Fruit fly (Drosophila melanogaster) S2 (cell line): ENCODE measurements around the gene fuss.

Experiments used
- CG8478 ChIP-seq: fragments of >200 bp; optimal IDR thresholded peaks from 2 replicates; lab custom pipeline; 2018
- CTCF ChIP-seq, 2 experiments: fragments of >200 bp; optimal IDR thresholded peaks; 2 replicates each; lab custom pipeline; 2018

DNA sequence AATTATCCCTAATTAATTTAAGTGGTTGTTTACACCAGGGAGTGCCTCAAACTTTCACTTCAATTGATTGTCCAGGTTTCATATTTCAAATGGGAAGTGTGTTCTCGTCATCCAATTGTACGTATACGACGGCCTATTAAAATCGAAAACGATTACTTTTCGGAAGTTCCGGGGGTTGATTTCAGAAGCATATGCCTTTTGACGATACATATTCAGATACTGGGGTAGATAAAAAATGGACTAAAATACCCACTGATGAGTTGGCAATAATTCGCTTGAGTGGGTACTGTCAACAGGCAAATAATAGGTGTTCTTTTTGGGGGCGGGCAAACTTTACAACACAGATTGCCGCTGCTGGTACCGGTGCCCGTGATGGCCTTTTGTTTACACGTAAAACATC lies 3.7 kb downstream of the fuss start:
- no peak for TF ChIP-seq CTCF (optimal IDR thresholded peaks at IDR 0.05; lab: Kevin White, UChicago)
- TF ChIP-seq CG8478 (lab: Kevin White, UChicago), result no peak
